Worm (Caenorhabditis elegans) whole organism, L2 larva: ENCODE measurements around the gene nhr-159.

Source experiments
- blmp-1 ChIP-seq: sonication (generic microtip); optimal IDR thresholded peaks from 2 replicates; lab custom pipeline; 2017; ENCODE audit warnings: missing genetic modification characterization, mild to moderate bottlenecking, missing compliant biosample characterization, antibody characterized with exemption, moderate library complexity; ENCODE audit not compliant: insufficient read depth
- egl-27 ChIP-seq: sonication (generic microtip); optimal IDR thresholded peaks from 3 replicates; lab custom pipeline; 2017; ENCODE audit warnings: missing biosample characterization, missing genetic modification reagents, missing genetic modification characterization
- lin-11 ChIP-seq: fragments of 150-350 bp; sonication (generic microtip); optimal IDR thresholded peaks from 2 replicates; lab custom pipeline; 2014; ENCODE audit warnings: missing biosample characterization, missing genetic modification characterization, inconsistent platforms, mixed read lengths
- mdl-1 ChIP-seq, 2 experiments: fragments of 150-350 bp in 1 of 2; sonication (generic microtip) in 1 of 2; optimal IDR thresholded peaks; 2 replicates each; lab custom pipeline; 2017; ENCODE audit warnings: missing biosample characterization in 2 of 2, missing genetic modification characterization in 2 of 2
- nhr-12 ChIP-seq: fragments of 150-350 bp; optimal IDR thresholded peaks from 2 replicates; lab custom pipeline; 2014; ENCODE audit warnings: missing biosample characterization, missing genetic modification characterization
- nhr-237 ChIP-seq: fragments of 150-350 bp; optimal IDR thresholded peaks from 2 replicates; lab custom pipeline; 2014; ENCODE audit warnings: missing biosample characterization, missing genetic modification characterization
- nhr-25 ChIP-seq: fragments of 150-350 bp; sonication (generic microtip); optimal IDR thresholded peaks from 3 replicates; lab custom pipeline; 2014; ENCODE audit warnings: missing biosample characterization, missing genetic modification characterization
- snpc-4 ChIP-seq: fragments of 150-350 bp; optimal IDR thresholded peaks from 2 replicates; lab custom pipeline; 2014; ENCODE audit warnings: missing biosample characterization, missing genetic modification characterization
- unc-39 ChIP-seq: fragments of 150-350 bp; optimal IDR thresholded peaks from 2 replicates; lab custom pipeline; 2014; ENCODE audit warnings: missing biosample characterization, missing genetic modification characterization
- unc-62 ChIP-seq: fragments of 150-350 bp; optimal IDR thresholded peaks from 2 replicates; lab custom pipeline; 2014; ENCODE audit warnings: missing biosample characterization, missing genetic modification reagents, missing genetic modification characterization
- ztf-11 ChIP-seq: sonication (generic microtip); optimal IDR thresholded peaks from 2 replicates; lab custom pipeline; 2017; ENCODE audit warnings: missing biosample characterization, missing genetic modification characterization
- ztf-4 ChIP-seq: fragments of 150-350 bp; optimal IDR thresholded peaks from 2 replicates; lab custom pipeline; 2014; ENCODE audit warnings: missing biosample characterization, missing genetic modification characterization

DNA sequence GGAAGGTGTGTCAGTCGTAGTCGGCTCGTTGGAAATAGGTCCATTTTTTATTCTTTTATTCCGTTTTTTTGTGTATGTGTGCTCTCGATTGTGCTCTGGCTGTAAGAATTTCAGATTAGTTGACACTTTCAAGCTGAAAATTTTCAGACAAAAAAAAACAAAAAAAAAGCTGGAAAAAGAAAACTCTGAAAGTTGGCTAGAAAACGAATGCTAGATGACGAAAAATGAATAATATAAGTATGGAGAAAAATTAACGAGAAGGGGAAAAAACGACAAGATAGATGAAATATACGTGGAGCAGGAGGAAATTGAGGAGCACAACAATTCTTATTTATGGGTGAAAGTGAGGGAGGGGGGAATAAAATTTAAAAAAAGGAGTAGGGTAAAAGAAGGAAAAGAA is 46.5 kb downstream of the nhr-159 start, which contains the start of gene H10D18.5:
- TF ChIP-seq ztf-11 (tag; lab: Kevin White, UChicago) (no peak), nhr-237 (tag; lab: Kevin White, UChicago) (no peak), snpc-4 (tag; lab: Kevin White, UChicago) (no peak), nhr-12 (no peak), nhr-25 (tag; lab: Kevin White, UChicago) (no peak), egl-27 (no peak), unc-39 (no peak), ztf-4 (no peak), unc-62 (GFP tag; lab: Kevin White, UChicago) (no peak), lin-11 (tag; lab: Kevin White, UChicago) (no peak), mdl-1 (tag; optimal IDR thresholded peaks at IDR 0.05; lab: Kevin White, UChicago) (no peak), blmp-1 (no peak)
